Worm (Caenorhabditis elegans): ENCODE results near the gene W06F12.3.

DNA sequence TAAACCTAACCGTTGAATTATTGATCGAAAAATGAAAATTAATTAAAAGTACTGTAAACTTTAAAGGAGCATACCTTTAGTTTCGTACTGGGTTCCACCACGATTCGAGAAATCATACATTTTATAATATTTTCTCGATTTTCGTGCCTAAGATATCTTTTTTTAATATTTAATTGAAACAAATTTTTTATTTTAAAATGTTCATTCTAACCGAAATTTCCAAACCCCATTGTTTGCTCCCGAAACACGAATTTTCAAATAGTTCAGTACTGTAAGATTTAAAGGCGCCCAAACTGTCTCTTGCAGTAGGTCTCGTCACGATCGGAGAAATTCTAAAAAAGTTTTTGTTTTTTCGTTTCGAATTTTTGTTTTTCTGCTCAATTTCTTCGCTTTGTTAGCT lies 19.9 kb upstream of the W06F12.3 start:
- TF ChIP-seq lin-32 (GFP tag; optimal IDR thresholded peaks at IDR 0.05): no peak
- TF ChIP-seq nhr-76 (tag; optimal IDR thresholded peaks at IDR 0.05): no peak
- no peak for TF ChIP-seq elt-3 (tag; optimal IDR thresholded peaks at IDR 0.05)

Measured in whole organism, mixed stage, embryonic.